Worm (Caenorhabditis elegans) whole organism, early embryonic: ENCODE results near the gene Y47G7B.2.

Experiments used
- B0310.2 ChIP-seq: sonication (generic microtip); optimal IDR thresholded peaks from 2 replicates; lab custom pipeline; 2016; ENCODE audit warnings: mild to moderate bottlenecking, missing genetic modification characterization, missing compliant biosample characterization
- F13C5.2 ChIP-seq: sonication (generic microtip); optimal IDR thresholded peaks from 2 replicates; lab custom pipeline; 2017; ENCODE audit warnings: mild to moderate bottlenecking, missing genetic modification characterization, inconsistent platforms, missing compliant biosample characterization
- aly-1 ChIP-seq: sonication (generic microtip); optimal IDR thresholded peaks from 2 replicates; lab custom pipeline; 2016; ENCODE audit warnings: missing genetic modification characterization, missing compliant biosample characterization
- ama-1 ChIP-seq: fragments of 150-350 bp; optimal IDR thresholded peaks from 2 replicates; lab custom pipeline; 2014
- ceh-13 ChIP-seq: fragments of 200-800 bp; sonication (Bioruptor generic); optimal IDR thresholded peaks from 2 replicates; lab custom pipeline; 2018; ENCODE audit warnings: mild to moderate bottlenecking, missing genetic modification characterization, missing compliant biosample characterization
- flt-1 ChIP-seq: fragments of 200-800 bp; sonication (Bioruptor generic); IDR thresholded peaks from 2 replicates; pipeline ENCODE4 v1.3.6; 2022; ENCODE audit warnings: missing genetic modification characterization, missing compliant biosample characterization
- hmbx-1 ChIP-seq: sonication (generic microtip); optimal IDR thresholded peaks from 2 replicates; lab custom pipeline; 2016; ENCODE audit warnings: mild to moderate bottlenecking, missing genetic modification characterization, missing compliant biosample characterization
- hmg-4 ChIP-seq: fragments of 200-800 bp; sonication (Bioruptor generic); optimal IDR thresholded peaks from 2 replicates; lab custom pipeline; 2018; ENCODE audit warnings: mild to moderate bottlenecking, missing genetic modification characterization, missing compliant biosample characterization
- hnd-1 ChIP-seq: sonication (generic microtip); optimal IDR thresholded peaks from 2 replicates; lab custom pipeline; 2016; ENCODE audit warnings: missing genetic modification characterization, missing compliant biosample characterization
- sea-1 ChIP-seq: fragments of 200-800 bp; sonication (Bioruptor generic); conservative IDR thresholded peaks from 2 replicates; pipeline ENCODE4 v1.3.6; 2022; ENCODE audit warnings: missing genetic modification characterization, missing compliant biosample characterization
- tra-4 ChIP-seq: sonication (generic microtip); optimal IDR thresholded peaks from 2 replicates; lab custom pipeline; 2017; ENCODE audit warnings: missing genetic modification characterization, missing compliant biosample characterization

DNA sequence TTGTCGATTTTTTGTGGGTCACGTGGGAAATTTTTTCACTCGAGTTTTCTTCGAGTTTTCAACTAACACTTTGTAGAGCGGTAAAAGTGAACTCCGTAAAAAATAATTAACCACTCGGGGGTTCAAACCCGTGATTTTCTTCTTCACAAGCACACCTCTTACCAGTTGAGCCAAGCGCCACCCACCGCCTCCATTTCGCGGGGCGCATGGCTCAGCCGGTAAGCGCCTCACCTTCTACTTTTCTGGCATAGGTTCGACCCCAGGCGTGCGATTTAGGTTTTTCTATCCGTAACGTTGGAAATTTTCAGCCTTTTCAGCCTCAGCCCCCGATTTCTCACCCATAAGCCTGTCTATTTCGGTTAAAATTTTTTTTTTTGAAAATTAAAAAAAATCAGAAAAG, 14.2 kb upstream of the Y47G7B.2 start:
- no peak for TF ChIP-seq ama-1 (lab: Kevin White, UChicago)
- TF ChIP-seq tra-4 = no peak
- no peak for TF ChIP-seq B0310.2
- TF ChIP-seq sea-1 (GFP tag; lab: Robert Waterston, UW) = no peak
- TF ChIP-seq hnd-1 (tag; lab: Kevin White, UChicago) = no peak
- no peak for TF ChIP-seq flt-1 (GFP tag; lab: Robert Waterston, UW)
- TF ChIP-seq hmbx-1 (tag; lab: Kevin White, UChicago) = no peak
- no peak for TF ChIP-seq ceh-13
- TF ChIP-seq hmg-4 (GFP tag; lab: Kevin White, UChicago) = no peak
- TF ChIP-seq F13C5.2 (tag; lab: Kevin White, UChicago) = no peak
- TF ChIP-seq aly-1 (tag; lab: Kevin White, UChicago) = no peak
